Worm (Caenorhabditis elegans): ENCODE data around the gene rab-1.

- no peak for TF ChIP-seq mes-2 (tag; optimal IDR thresholded peaks at IDR 0.05; ENCODE audit: poor library complexity, severe bottlenecking)
- no peak for TF ChIP-seq unc-39 (tag; optimal IDR thresholded peaks at IDR 0.05)
- TF ChIP-seq R02D3.7 (tag; optimal IDR thresholded peaks at IDR 0.05), result no peak
- no peak for TF ChIP-seq dmd-6 (GFP tag; IDR thresholded peaks at IDR 0.05)
- TF ChIP-seq nhr-237 (tag; optimal IDR thresholded peaks at IDR 0.05), result no peak
- TF ChIP-seq Y5F2A.4 (GFP tag; optimal IDR thresholded peaks at IDR 0.05), result no peak
These were observed 31.2 kb downstream of the rab-1 start for ce11 chrV:1232574-1232973.
